Fruit fly (Drosophila melanogaster): ENCODE results near the gene Aplip1.

The Aplip1 gene

dm6 chr3L:1166266-1166665 is 29.9 kb upstream of the Aplip1 start (continued):
- peak; percentile 59 for TF ChIP-seq CG31365 (tag; optimal IDR thresholded peaks at IDR 0.05)
- no peak; the same call in 1 of the 2 replicates for TF ChIP-seq H2.0 (GFP tag; IDR thresholded peaks at IDR 0.05)
- peak; percentile 36 for TF ChIP-seq kah (GFP tag; optimal IDR thresholded peaks at IDR 0.05)
- TF ChIP-seq insv (GFP tag; optimal IDR thresholded peaks at IDR 0.05) = peak in 1 of 2 experiments; percentile 41
- no peak for TF ChIP-seq CG12769 (tag; optimal IDR thresholded peaks at IDR 0.05)
- TF ChIP-seq BtbVII (GFP tag; optimal IDR thresholded peaks at IDR 0.05) = no peak
- no peak for TF ChIP-seq Lpt (GFP tag; optimal IDR thresholded peaks at IDR 0.05)
- peak; percentile 52 for TF ChIP-seq org-1 (GFP tag; optimal IDR thresholded peaks at IDR 0.05)
- no peak for TF ChIP-seq CG7928 (GFP tag; optimal IDR thresholded peaks at IDR 0.05)
- TF ChIP-seq Drgx (GFP tag; IDR thresholded peaks at IDR 0.05) = no peak
- TF ChIP-seq fu2 (GFP tag; optimal IDR thresholded peaks at IDR 0.05) = no peak
- TF ChIP-seq CG3995 (GFP tag; optimal IDR thresholded peaks at IDR 0.05) = no peak
- TF ChIP-seq Pdp1 (GFP tag; optimal IDR thresholded peaks at IDR 0.05) = no peak
- peak; percentile 65 for TF ChIP-seq gcm (GFP tag; optimal IDR thresholded peaks at IDR 0.05)
- TF ChIP-seq pb (GFP tag; optimal IDR thresholded peaks at IDR 0.05) = no peak
- TF ChIP-seq CG7271 (tag; optimal IDR thresholded peaks at IDR 0.05) = peak; percentile 79
- peak; percentile 81 for TF ChIP-seq CG4707 (GFP tag; optimal IDR thresholded peaks at IDR 0.05)
- peak; percentile 61; the same call in 2 of the 3 replicates for TF ChIP-seq CG11695 (GFP tag; IDR thresholded peaks at IDR 0.05)
- TF ChIP-seq Sry-β (GFP tag; optimal IDR thresholded peaks at IDR 0.05) = peak; percentile 50
- TF ChIP-seq HLH54F (GFP tag; optimal IDR thresholded peaks at IDR 0.05) = no peak
- no peak for TF ChIP-seq al (GFP tag; IDR thresholded peaks at IDR 0.05)
- TF ChIP-seq CG18262 (tag; optimal IDR thresholded peaks at IDR 0.05) = peak; percentile 13
- peak; percentile 1 for TF ChIP-seq stwl (tag; optimal IDR thresholded peaks at IDR 0.05)
- TF ChIP-seq CG1792 (GFP tag; optimal IDR thresholded peaks at IDR 0.05) = peak; percentile 38
- TF ChIP-seq Fer1 (GFP tag; optimal IDR thresholded peaks at IDR 0.05) = peak; percentile 40
- TF ChIP-seq hkb (optimal IDR thresholded peaks at IDR 0.05) = no peak
- peak; percentile 62 for TF ChIP-seq hkb (GFP tag; IDR thresholded peaks at IDR 0.05)
- TF ChIP-seq Opbp (GFP tag; IDR thresholded peaks at IDR 0.05; ENCODE audit: partially characterized antibody) = no peak
- no peak for TF ChIP-seq Sin3A (optimal IDR thresholded peaks at IDR 0.05)
- peak; percentile 52 for TF ChIP-seq CG18619 (GFP tag; optimal IDR thresholded peaks at IDR 0.05)
- TF ChIP-seq Tbp (GFP tag; optimal IDR thresholded peaks at IDR 0.05) = no peak
- TF ChIP-seq Asciz (GFP tag; optimal IDR thresholded peaks at IDR 0.05) = peak; percentile 90
- TF ChIP-seq CG10147 (GFP tag; optimal IDR thresholded peaks at IDR 0.05) = peak; percentile 13
- TF ChIP-seq Bgb (GFP tag; IDR thresholded peaks at IDR 0.05; ENCODE audit: partially characterized antibody) = no peak
- no peak for TF ChIP-seq CG8290 (GFP tag; optimal IDR thresholded peaks at IDR 0.05)
- peak; percentile 49 to 87 for TF ChIP-seq CG8290 (tag; optimal IDR thresholded peaks at IDR 0.05)
- peak; percentile 94 for TF ChIP-seq sens (GFP tag)
- TF ChIP-seq Vsx1 (GFP tag; optimal IDR thresholded peaks at IDR 0.05) = peak; percentile 20
- TF ChIP-seq CG18011 (GFP tag; optimal IDR thresholded peaks at IDR 0.05) = no peak
- TF ChIP-seq CG16815 (GFP tag; optimal IDR thresholded peaks at IDR 0.05) = no peak
- TF ChIP-seq wek (GFP tag; optimal IDR thresholded peaks at IDR 0.05) = peak; percentile 85
- peak; percentile 35 for TF ChIP-seq trh (GFP tag; optimal IDR thresholded peaks at IDR 0.05)
- TF ChIP-seq slp2 (GFP tag; optimal IDR thresholded peaks at IDR 0.05) = no peak
- no peak for TF ChIP-seq ERR (GFP tag; optimal IDR thresholded peaks at IDR 0.05)
- no peak for TF ChIP-seq CG16813 (GFP tag; IDR thresholded peaks at IDR 0.05; ENCODE audit: partially characterized antibody)
- TF ChIP-seq Hmr (GFP tag; optimal IDR thresholded peaks at IDR 0.05) = no peak
- no peak for TF ChIP-seq CG2889 (GFP tag; IDR thresholded peaks at IDR 0.05)
- TF ChIP-seq CG9609 (GFP tag; optimal IDR thresholded peaks at IDR 0.05) = no peak
- no peak for TF ChIP-seq D19B (GFP tag; optimal IDR thresholded peaks at IDR 0.05)
- no peak; the same call in 1 of the 2 replicates for TF ChIP-seq CG14441 (GFP tag; IDR thresholded peaks at IDR 0.05)
- no peak for TF ChIP-seq D (optimal IDR thresholded peaks at IDR 0.05)
- peak; percentile 68 for TF ChIP-seq D (GFP tag; optimal IDR thresholded peaks at IDR 0.05)

Data from whole organism, embryonic.